Worm (Caenorhabditis elegans) whole organism, L3 larva: ENCODE data around the gene spe-26.

Source experiments
- R02D3.7 ChIP-seq: fragments of 150-350 bp; optimal IDR thresholded peaks from 2 replicates; lab custom pipeline; 2014; ENCODE audit warnings: missing biosample characterization, missing genetic modification characterization
- ZK546.5 ChIP-seq: sonication (generic microtip); optimal IDR thresholded peaks from 2 replicates; lab custom pipeline; 2017; ENCODE audit warnings: missing biosample characterization, missing genetic modification characterization
- ama-1 ChIP-seq: fragments of 150-350 bp; optimal IDR thresholded peaks from 2 replicates; lab custom pipeline; 2018
- ceh-16 ChIP-seq: sonication (generic microtip); optimal IDR thresholded peaks from 2 replicates; lab custom pipeline; 2017; ENCODE audit warnings: missing biosample characterization, missing genetic modification characterization
- ceh-28 ChIP-seq: fragments of 150-350 bp; optimal IDR thresholded peaks from 2 replicates; lab custom pipeline; 2014; ENCODE audit warnings: missing biosample characterization, missing genetic modification reagents, missing genetic modification characterization
- ceh-9 ChIP-seq: sonication (generic microtip); optimal IDR thresholded peaks from 2 replicates; lab custom pipeline; 2018; ENCODE audit warnings: missing biosample characterization, missing genetic modification characterization
- daf-12 ChIP-seq: fragments of 150-350 bp; optimal IDR thresholded peaks from 2 replicates; lab custom pipeline; 2014; ENCODE audit warnings: missing biosample characterization, missing genetic modification reagents, missing genetic modification characterization
- egl-27 ChIP-seq: sonication (generic microtip); optimal IDR thresholded peaks from 4 replicates; lab custom pipeline; 2017; ENCODE audit warnings: missing biosample characterization, missing genetic modification reagents, missing genetic modification characterization
- egl-5 ChIP-seq: fragments of 150-350 bp; optimal IDR thresholded peaks from 2 replicates; lab custom pipeline; 2017; ENCODE audit warnings: missing biosample characterization, missing genetic modification reagents, missing genetic modification characterization, inconsistent platforms
- elt-1 ChIP-seq: fragments of 150-350 bp; optimal IDR thresholded peaks from 2 replicates; lab custom pipeline; 2014; ENCODE audit warnings: missing biosample characterization, missing genetic modification characterization
- elt-2 ChIP-seq: sonication (generic microtip); optimal IDR thresholded peaks from 2 replicates; lab custom pipeline; 2016; ENCODE audit warnings: missing genetic modification reagents, mild to moderate bottlenecking, missing genetic modification characterization, missing compliant biosample characterization
- fkh-2 ChIP-seq: fragments of 150-350 bp; optimal IDR thresholded peaks from 2 replicates; lab custom pipeline; 2014; ENCODE audit warnings: missing biosample characterization, missing genetic modification reagents, missing genetic modification characterization
- fos-1 ChIP-seq: fragments of 150-350 bp; optimal IDR thresholded peaks from 2 replicates; lab custom pipeline; 2014; ENCODE audit warnings: missing biosample characterization, missing genetic modification characterization
- hmg-11 ChIP-seq: sonication (generic microtip); optimal IDR thresholded peaks from 2 replicates; lab custom pipeline; 2016; ENCODE audit warnings: missing genetic modification characterization, missing compliant biosample characterization
- jun-1 ChIP-seq: fragments of 150-350 bp; optimal IDR thresholded peaks from 2 replicates; lab custom pipeline; 2014; ENCODE audit warnings: missing biosample characterization, missing genetic modification reagents, missing genetic modification characterization
- lin-15B ChIP-seq: fragments of 150-350 bp; optimal IDR thresholded peaks from 2 replicates; lab custom pipeline; 2014; ENCODE audit warnings: missing biosample characterization, missing genetic modification characterization
- lin-39 ChIP-seq: fragments of 150-350 bp; optimal IDR thresholded peaks from 2 replicates; lab custom pipeline; 2018; ENCODE audit warnings: missing biosample characterization, missing genetic modification reagents, missing genetic modification characterization
- lsy-12 ChIP-seq: sonication (generic microtip); optimal IDR thresholded peaks from 2 replicates; lab custom pipeline; 2016; ENCODE audit warnings: mild to moderate bottlenecking, missing genetic modification characterization, missing compliant biosample characterization
- mdl-1 ChIP-seq: fragments of 150-350 bp; optimal IDR thresholded peaks from 2 replicates; lab custom pipeline; 2014; ENCODE audit warnings: missing biosample characterization, missing genetic modification characterization
- mml-1 ChIP-seq: fragments of 150-350 bp; sonication (generic microtip); optimal IDR thresholded peaks from 3 replicates; lab custom pipeline; 2014; ENCODE audit warnings: missing biosample characterization, missing genetic modification characterization
- nfya-1 ChIP-seq: sonication (generic microtip); optimal IDR thresholded peaks from 2 replicates; lab custom pipeline; 2017; ENCODE audit warnings: missing genetic modification characterization, mild to moderate bottlenecking, missing compliant biosample characterization, antibody characterized with exemption, moderate library complexity; ENCODE audit not compliant: insufficient read depth
- nhr-11 ChIP-seq: fragments of 150-350 bp; optimal IDR thresholded peaks from 2 replicates; lab custom pipeline; 2014; ENCODE audit warnings: missing biosample characterization, missing genetic modification characterization
- nhr-12 ChIP-seq: fragments of 150-350 bp; optimal IDR thresholded peaks from 2 replicates; lab custom pipeline; 2014; ENCODE audit warnings: missing biosample characterization, missing genetic modification characterization
- nhr-23 ChIP-seq: fragments of 150-350 bp; optimal IDR thresholded peaks from 2 replicates; lab custom pipeline; 2014; ENCODE audit warnings: missing biosample characterization, missing genetic modification reagents, missing genetic modification characterization
- nhr-237 ChIP-seq: fragments of 150-350 bp; optimal IDR thresholded peaks from 2 replicates; lab custom pipeline; 2014; ENCODE audit warnings: missing biosample characterization, missing genetic modification characterization
- nhr-25 ChIP-seq: sonication (generic microtip); optimal IDR thresholded peaks from 2 replicates; lab custom pipeline; 2017; ENCODE audit warnings: missing biosample characterization, missing genetic modification characterization
- nhr-28 ChIP-seq: fragments of 150-350 bp; optimal IDR thresholded peaks from 2 replicates; lab custom pipeline; 2014; ENCODE audit warnings: missing biosample characterization, missing genetic modification characterization
- nhr-43 ChIP-seq: sonication (generic microtip); optimal IDR thresholded peaks from 2 replicates; lab custom pipeline; 2016; ENCODE audit warnings: mild to moderate bottlenecking, missing genetic modification characterization, missing compliant biosample characterization; ENCODE audit not compliant: poor library complexity, severe bottlenecking
- nhr-76 ChIP-seq: fragments of 150-350 bp; sonication (generic microtip); optimal IDR thresholded peaks from 5 replicates; lab custom pipeline; 2014; ENCODE audit warnings: missing biosample characterization, missing genetic modification characterization
- pha-4 ChIP-seq: fragments of 150-350 bp; optimal IDR thresholded peaks from 2 replicates; lab custom pipeline; 2014; ENCODE audit warnings: missing biosample characterization, missing genetic modification reagents, missing genetic modification characterization
- pqm-1 ChIP-seq: fragments of 150-350 bp; optimal IDR thresholded peaks from 2 replicates; lab custom pipeline; 2017; ENCODE audit warnings: missing biosample characterization, missing genetic modification characterization, inconsistent platforms
- sea-2 ChIP-seq: fragments of 150-350 bp; sonication (generic microtip); optimal IDR thresholded peaks from 4 replicates; lab custom pipeline; 2014; ENCODE audit warnings: missing biosample characterization, missing genetic modification reagents, missing genetic modification characterization
- skn-1 ChIP-seq: fragments of 150-350 bp; optimal IDR thresholded peaks from 2 replicates; lab custom pipeline; 2014; ENCODE audit warnings: missing biosample characterization, missing genetic modification characterization
- snpc-4 ChIP-seq: fragments of 150-350 bp; optimal IDR thresholded peaks from 2 replicates; lab custom pipeline; 2014; ENCODE audit warnings: missing biosample characterization, missing genetic modification characterization
- tbx-2 ChIP-seq: sonication (generic microtip); optimal IDR thresholded peaks from 2 replicates; lab custom pipeline; 2016; ENCODE audit warnings: mild to moderate bottlenecking, missing genetic modification characterization, missing compliant biosample characterization
- unc-39 ChIP-seq: sonication (generic microtip); optimal IDR thresholded peaks from 4 replicates; lab custom pipeline; 2017; ENCODE audit warnings: missing biosample characterization, missing genetic modification characterization
- unc-62 ChIP-seq: fragments of 150-350 bp; sonication (generic microtip); optimal IDR thresholded peaks from 4 replicates; lab custom pipeline; 2014; ENCODE audit warnings: missing biosample characterization, missing genetic modification reagents, missing genetic modification characterization
- ztf-11 ChIP-seq: fragments of 150-350 bp; optimal IDR thresholded peaks from 2 replicates; lab custom pipeline; 2014; ENCODE audit warnings: missing biosample characterization, missing genetic modification characterization

Gene spe-26

DNA sequence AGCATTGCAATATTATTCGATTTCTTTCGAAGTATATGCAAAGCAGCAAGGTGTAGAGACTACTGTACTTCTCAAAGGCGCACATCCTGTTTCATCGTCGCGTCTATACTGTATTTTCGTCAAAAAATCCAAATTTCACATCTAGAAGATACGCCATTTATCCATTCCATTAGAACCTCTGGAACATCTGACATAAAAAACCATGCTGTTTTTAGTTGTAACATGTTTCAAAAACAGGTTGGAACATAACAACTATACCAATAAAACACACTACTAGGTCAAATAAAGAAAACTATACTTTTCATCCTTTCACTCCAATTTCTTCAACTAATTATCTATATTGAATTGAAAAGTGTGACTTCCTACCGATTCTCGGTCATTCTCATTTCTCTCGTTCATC, 31.4 kb downstream of the spe-26 start, which contains the start of gene ugt-59:
TSS of gene ugt-59 (plus strand) at position 301 of the 400 bp plus-strand sequence.
- TF ChIP-seq lin-15B (no peak), ceh-9 (tag; lab: Kevin White, UChicago) (no peak), unc-62 (no peak), ztf-11 (tag; lab: Kevin White, UChicago) (no peak), unc-39 (tag; lab: Kevin White, UChicago) (no peak), nhr-76 (no peak), lin-39 (tag; lab: Kevin White, UChicago) (no peak), skn-1 (tag; lab: Kevin White, UChicago) (no peak), nhr-11 (no peak), tbx-2 (tag; lab: Kevin White, UChicago) (no peak), R02D3.7 (tag; lab: Kevin White, UChicago) (no peak), snpc-4 (no peak), ceh-28 (tag; lab: Kevin White, UChicago) (no peak), egl-27 (tag; lab: Kevin White, UChicago) (no peak), ZK546.5 (no peak), jun-1 (no peak), fos-1 (tag; lab: Kevin White, UChicago) (no peak), elt-1 (tag; lab: Kevin White, UChicago) (no peak), nhr-237 (tag; lab: Kevin White, UChicago) (no peak), nhr-12 (tag; lab: Kevin White, UChicago) (no peak)

DNA sequence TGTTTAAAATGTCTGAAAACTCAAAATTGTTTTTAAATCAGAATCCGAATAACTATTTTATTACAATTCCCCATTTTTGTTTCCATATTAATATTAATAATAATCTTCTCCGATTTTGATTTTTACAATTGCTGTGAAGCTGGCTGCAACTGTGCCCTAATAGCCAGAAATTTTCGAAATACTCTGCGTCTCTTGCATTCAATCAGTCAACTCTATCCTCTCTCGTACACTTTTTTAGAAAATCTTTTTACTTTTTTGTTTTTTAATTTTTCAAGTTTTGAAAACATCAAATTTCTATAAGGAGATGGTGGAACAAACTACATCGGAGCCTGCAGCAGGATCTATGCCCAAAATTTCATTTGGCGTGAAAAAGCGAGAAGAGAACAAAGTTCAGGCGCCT, 33.9 kb downstream of the spe-26 start, which contains the start of gene gkow-1:
TSS of gene gkow-1 (plus strand) at position 301 of the 400 bp plus-strand sequence.
- TF ChIP-seq fkh-2 (tag; lab: Kevin White, UChicago) (no peak), nhr-12 (tag; lab: Kevin White, UChicago) (no peak), nhr-23 (tag; lab: Kevin White, UChicago) (no peak), mml-1 (tag; lab: Kevin White, UChicago) (no peak), ceh-9 (tag; lab: Kevin White, UChicago) (no peak), ztf-11 (tag; lab: Kevin White, UChicago) (no peak), tbx-2 (tag; lab: Kevin White, UChicago) (no peak), nhr-237 (tag; lab: Kevin White, UChicago) (no peak), R02D3.7 (tag; lab: Kevin White, UChicago) (no peak), egl-5 (no peak)

DNA sequence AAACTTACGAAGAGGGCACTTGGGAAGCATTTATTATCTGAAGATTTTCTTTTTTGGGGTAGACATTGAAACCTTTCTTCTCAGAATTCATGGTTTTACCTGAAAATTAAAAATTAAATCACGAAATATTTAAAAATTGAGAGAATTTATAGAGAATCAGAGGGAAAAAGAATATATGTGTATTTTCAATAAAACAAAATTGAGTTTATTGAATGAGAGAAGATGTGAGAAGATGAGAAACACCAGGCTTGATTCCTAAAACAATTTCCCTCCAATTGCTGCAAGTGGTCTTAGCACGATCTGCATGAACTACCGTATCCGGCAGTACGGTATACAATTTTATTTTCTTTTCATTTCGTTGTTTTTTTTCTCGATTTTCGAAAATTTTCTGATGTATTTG, 34.7 kb downstream of the spe-26 start, which contains the start of gene R11A8.1:
TSS of gene R11A8.1 (minus strand) at position 101 of the 400 bp plus-strand sequence.
- TF ChIP-seq elt-2 (tag; lab: Kevin White, UChicago) (no peak), mml-1 (tag; lab: Kevin White, UChicago) (no peak), nhr-11 (no peak), ceh-16 (tag; lab: Kevin White, UChicago) (no peak), ztf-11 (tag; lab: Kevin White, UChicago) (no peak), nhr-76 (no peak), nhr-43 (tag; lab: Kevin White, UChicago) (no peak), pha-4 (tag; lab: Kevin White, UChicago) (no peak), ceh-9 (tag; lab: Kevin White, UChicago) (no peak), elt-1 (tag; lab: Kevin White, UChicago) (no peak), mdl-1 (tag; lab: Kevin White, UChicago) (no peak), daf-12 (tag; lab: Kevin White, UChicago) (no peak), nhr-25 (tag; lab: Kevin White, UChicago) (no peak), snpc-4 (no peak)

DNA sequence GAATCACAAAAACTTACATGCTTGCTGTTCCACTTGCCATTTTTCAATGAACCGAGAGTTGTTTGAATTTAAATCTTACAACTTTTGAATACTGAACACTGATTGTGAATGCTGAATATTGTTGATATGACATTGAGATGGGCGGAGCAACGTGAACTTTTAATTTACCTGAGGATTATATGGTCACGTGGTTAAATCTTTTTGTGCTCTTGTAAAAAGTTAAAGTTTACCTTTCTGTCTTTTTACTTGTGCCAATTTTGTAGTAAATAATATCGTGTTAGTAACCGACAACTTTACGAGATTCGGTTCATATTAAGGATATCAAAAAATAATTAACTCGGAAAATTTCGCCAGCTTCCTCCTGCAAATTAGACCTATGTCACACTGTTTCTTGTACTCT, 39.5 kb downstream of the spe-26 start, which contains the start of gene Y43C5B.2:
TSS of gene Y43C5B.2 (minus strand) at position 101 of the 400 bp plus-strand sequence.
- TF ChIP-seq nfya-1 (tag; lab: Kevin White, UChicago), result no peak
- no peak for TF ChIP-seq egl-5
- no peak for TF ChIP-seq sea-2 (GFP tag; lab: Kevin White, UChicago)
- TF ChIP-seq fos-1 (tag; lab: Kevin White, UChicago), result no peak
- no peak for TF ChIP-seq lsy-12 (tag; lab: Kevin White, UChicago)
- no peak for TF ChIP-seq mdl-1 (tag; lab: Kevin White, UChicago)
- TF ChIP-seq ama-1 (lab: Kevin White, UChicago), result no peak
- TF ChIP-seq mml-1 (tag; lab: Kevin White, UChicago), result no peak
- no peak for TF ChIP-seq nhr-28 (tag; lab: Kevin White, UChicago)
- no peak for TF ChIP-seq unc-62
- no peak for TF ChIP-seq pqm-1 (tag; lab: Kevin White, UChicago)
- TF ChIP-seq hmg-11 (tag; lab: Kevin White, UChicago), result no peak
- no peak for TF ChIP-seq nhr-25 (tag; lab: Kevin White, UChicago)
- no peak for TF ChIP-seq ceh-16 (tag; lab: Kevin White, UChicago)
